Worm (Caenorhabditis elegans): Measurements from ENCODE around the gene W02B12.11.
A peak's percentile ranks its signal among the peaks of the same experiment; 100 is the strongest.

DNA sequence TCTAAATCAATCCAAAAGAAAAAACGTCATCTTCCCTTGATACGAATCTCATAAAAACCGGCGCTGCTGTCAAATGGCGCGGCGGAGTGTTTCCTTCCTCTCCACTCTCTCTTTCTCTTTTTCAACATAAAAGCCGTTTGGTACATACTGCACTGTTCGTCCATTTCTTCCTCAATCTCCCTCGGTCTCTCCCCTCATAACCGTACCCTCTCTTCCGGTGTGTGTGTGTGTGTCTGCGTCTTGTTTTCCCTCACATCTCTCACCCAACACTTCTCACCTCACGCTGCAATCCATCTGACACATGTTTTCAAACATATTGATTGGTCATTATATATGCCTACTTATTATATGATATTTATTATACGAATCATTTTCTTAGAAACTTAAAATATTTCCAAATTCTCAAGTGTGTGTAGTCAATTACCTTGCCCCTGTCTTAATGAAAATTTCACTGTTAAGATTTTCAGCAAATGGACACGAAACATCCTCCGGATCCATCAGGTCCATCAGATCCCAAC, 9.2 kb upstream of the W02B12.11 start, which contains the start of the genes aars-1 and rga-1:
- no peak for TF ChIP-seq him-1 (tag; optimal IDR thresholded peaks at IDR 0.05)
- no peak for TF ChIP-seq dao-5 (tag; optimal IDR thresholded peaks at IDR 0.05)
- TF ChIP-seq W03F9.2 (tag; optimal IDR thresholded peaks at IDR 0.05): peak; percentile 47

All from whole organism, L4/young adult.